Fruit fly (Drosophila melanogaster): ENCODE data around the gene msd5.
A peak's percentile ranks its signal among the peaks of the same experiment; 100 is the strongest.

Gene msd5

DNA sequence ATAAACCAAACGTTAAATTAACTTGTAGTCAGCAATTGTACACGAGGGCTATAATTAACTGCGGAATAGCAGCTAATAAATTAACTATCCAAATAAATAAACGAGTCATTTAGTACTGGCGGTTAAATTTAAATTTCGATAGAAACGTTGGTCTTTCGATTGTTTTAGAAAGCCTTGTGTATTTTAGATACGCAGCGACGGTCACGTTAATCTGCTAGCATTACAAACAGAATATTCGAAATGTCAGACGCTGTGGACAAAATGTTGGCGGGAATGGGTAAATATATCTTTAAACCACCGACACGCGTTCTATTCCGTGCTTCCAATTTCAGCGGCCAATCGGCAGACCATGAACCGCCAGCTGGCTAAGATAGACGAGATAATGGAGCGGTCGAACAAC is 1.4 kb downstream of the msd5 start, which contains the start of gene msd1 (continued):
- TF ChIP-seq CG32532 (GFP tag; IDR thresholded peaks at IDR 0.05) (no peak), kah (GFP tag; optimal IDR thresholded peaks at IDR 0.05) (no peak), tap (tag; optimal IDR thresholded peaks at IDR 0.05) (no peak), hb (GFP tag; IDR thresholded peaks at IDR 0.05; ENCODE audit: partially characterized antibody) (no peak), CG6254 (GFP tag; optimal IDR thresholded peaks at IDR 0.05) (no peak), Ravus (GFP tag; IDR thresholded peaks at IDR 0.05) (no peak), Taf1 (GFP tag; IDR thresholded peaks at IDR 0.05) (no peak), CG32767 (GFP tag; IDR thresholded peaks at IDR 0.05) (no peak), Dref (GFP tag; IDR thresholded peaks at IDR 0.05) (peak; percentile 78), Hr39 (optimal IDR thresholded peaks at IDR 0.05) (no peak), Bgb (GFP tag; IDR thresholded peaks at IDR 0.05; ENCODE audit: partially characterized antibody) (peak; percentile 40; the same call in 1 of the 2 replicates), ato (GFP tag; IDR thresholded peaks at IDR 0.05; ENCODE audit: partially characterized antibody) (0 out of 2 replicates have a peak, but pooled peaks have one; percentile 41), HmgZ (tag; optimal IDR thresholded peaks at IDR 0.05) (peak; percentile 4), CG18619 (GFP tag; optimal IDR thresholded peaks at IDR 0.05) (no peak), CG1233 (GFP tag; optimal IDR thresholded peaks at IDR 0.05) (no peak), E2f2 (GFP tag; IDR thresholded peaks at IDR 0.05) (peak; percentile 97), BtbVII (GFP tag; optimal IDR thresholded peaks at IDR 0.05) (no peak), CG10267 (tag; optimal IDR thresholded peaks at IDR 0.05) (no peak), Fer1 (GFP tag; optimal IDR thresholded peaks at IDR 0.05) (peak; percentile 7), Atf-2 (GFP tag; optimal IDR thresholded peaks at IDR 0.05) (no peak), cas (GFP tag; IDR thresholded peaks at IDR 0.05) (no peak), CG11695 (GFP tag; IDR thresholded peaks at IDR 0.05) (no peak), caup (GFP tag; optimal IDR thresholded peaks at IDR 0.05; ENCODE audit: severe bottlenecking) (no peak), nmo (GFP tag; optimal IDR thresholded peaks at IDR 0.05) (no peak), trem (tag; optimal IDR thresholded peaks at IDR 0.05) (peak; percentile 3), CG16863 (GFP tag; optimal IDR thresholded peaks at IDR 0.05) (no peak), CG12942 (GFP tag; optimal IDR thresholded peaks at IDR 0.05) (no peak), CG4424 (GFP tag; optimal IDR thresholded peaks at IDR 0.05) (no peak), ham (GFP tag; IDR thresholded peaks at IDR 0.05) (no peak), seq (GFP tag; IDR thresholded peaks at IDR 0.05) (no peak), Nf-YB (GFP tag; optimal IDR thresholded peaks at IDR 0.05) (no peak), hth (optimal IDR thresholded peaks at IDR 0.05) (no peak), Doc3 (GFP tag; IDR thresholded peaks at IDR 0.05; ENCODE audit: partially characterized antibody) (no peak; the same call in 2 of the 3 replicates), CG5245 (GFP tag; optimal IDR thresholded peaks at IDR 0.05) (no peak), mirr (GFP tag; optimal IDR thresholded peaks at IDR 0.05) (no peak), sug (tag; optimal IDR thresholded peaks at IDR 0.05) (no peak), unc-4 (GFP tag; IDR thresholded peaks at IDR 0.05; ENCODE audit: partially characterized antibody) (no peak), crol (GFP tag; IDR thresholded peaks at IDR 0.05) (no peak), NC2β (GFP tag; optimal IDR thresholded peaks at IDR 0.05) (no peak), CG32772 (GFP tag; IDR thresholded peaks at IDR 0.05) (no peak), amos (GFP tag; IDR thresholded peaks at IDR 0.05; ENCODE audit: partially characterized antibody) (peak; percentile 35; the same call in 1 of the 2 replicates), CG11093 (GFP tag; IDR thresholded peaks at IDR 0.05) (no peak), CG34422 (GFP tag; IDR thresholded peaks at IDR 0.05) (no peak), klu (GFP tag; IDR thresholded peaks at IDR 0.05) (no peak), zen (tag; optimal IDR thresholded peaks at IDR 0.05) (no peak), gfzf (GFP tag; optimal IDR thresholded peaks at IDR 0.05) (peak; percentile 76), CG9609 (GFP tag; optimal IDR thresholded peaks at IDR 0.05) (no peak), Hr51 (GFP tag; optimal IDR thresholded peaks at IDR 0.05) (no peak)

All from whole organism, embryonic.